Fruit fly (Drosophila melanogaster) whole organism, embryonic: Measurements from ENCODE around the gene Spt7.
A peak's percentile ranks its signal among the peaks of the same experiment; 100 is the strongest.

Source experiments
- Ada2b ChIP-seq: fragments of 200-800 bp; sonication (Bioruptor generic); IDR thresholded peaks from 2 replicates; pipeline ENCODE4 v1.3.6; 2022; ENCODE audit warnings: missing biosample characterization, missing genetic modification characterization
- Aef1 ChIP-seq: fragments of 200-800 bp; sonication (Bioruptor generic); IDR thresholded peaks from 3 replicates; pipeline ENCODE4 v1.3.6; 2022; ENCODE audit warnings: missing biosample characterization, missing genetic modification characterization
- Awh ChIP-seq: fragments of 200-800 bp; sonication (Bioruptor generic); IDR thresholded peaks from 2 replicates; pipeline ENCODE4, ENCODE4 v1.3.6; 2022; ENCODE audit warnings: missing biosample characterization, missing genetic modification characterization
- CG10321 ChIP-seq: fragments of 200-800 bp; sonication (Bioruptor generic); IDR thresholded peaks from 2 replicates; pipeline ENCODE4 v1.3.6; 2022; ENCODE audit warnings: missing biosample characterization, missing genetic modification characterization
- CG10431 ChIP-seq: fragments of 200-800 bp; sonication (Bioruptor generic); optimal IDR thresholded peaks from 3 replicates; lab custom pipeline; 2018; ENCODE audit warnings: missing biosample characterization, mild to moderate bottlenecking, missing genetic modification characterization
- CG11398 ChIP-seq: fragments of 200-800 bp; sonication (Bioruptor generic); optimal IDR thresholded peaks from 2 replicates; lab custom pipeline; 2016; ENCODE audit warnings: missing biosample characterization, missing genetic modification characterization
- CG12155 ChIP-seq: fragments of 200-800 bp; sonication (Bioruptor generic); optimal IDR thresholded peaks from 3 replicates; lab custom pipeline; 2016; ENCODE audit warnings: missing biosample characterization, missing genetic modification characterization
- CG12219 ChIP-seq: fragments of 200-800 bp; sonication (Bioruptor generic); optimal IDR thresholded peaks from 3 replicates; lab custom pipeline; 2018; ENCODE audit warnings: missing biosample characterization, mild to moderate bottlenecking, missing genetic modification characterization
- CG12744 ChIP-seq: fragments of 200-800 bp; sonication (Bioruptor generic); optimal IDR thresholded peaks from 2 replicates; lab custom pipeline; 2016; ENCODE audit warnings: missing biosample characterization, missing genetic modification characterization
- CG13894 ChIP-seq: fragments of 200-800 bp; sonication (Bioruptor generic); optimal IDR thresholded peaks from 3 replicates; lab custom pipeline; 2018; ENCODE audit warnings: missing biosample characterization, mild to moderate bottlenecking, missing genetic modification characterization, moderate library complexity
- CG15073 ChIP-seq: fragments of 200-800 bp; sonication (Bioruptor generic); optimal IDR thresholded peaks from 2 replicates; lab custom pipeline; 2016; ENCODE audit warnings: missing biosample characterization, missing genetic modification characterization
- CG17385 ChIP-seq: fragments of 200-800 bp; sonication (Bioruptor generic); optimal IDR thresholded peaks from 3 replicates; lab custom pipeline; 2018; ENCODE audit warnings: missing biosample characterization, mild to moderate bottlenecking, missing genetic modification characterization
- CG18476 ChIP-seq: fragments of 200-800 bp; sonication (Bioruptor generic); optimal IDR thresholded peaks from 2 replicates; lab custom pipeline; 2016; ENCODE audit warnings: missing biosample characterization, mild to moderate bottlenecking, missing genetic modification characterization
- CG3065 ChIP-seq: fragments of 200-800 bp; sonication (Bioruptor generic); optimal IDR thresholded peaks from 2 replicates; lab custom pipeline; 2016; ENCODE audit warnings: missing biosample characterization, missing genetic modification characterization
- CG3163 ChIP-seq: fragments of 200-800 bp; sonication (Bioruptor generic); optimal IDR thresholded peaks from 3 replicates; lab custom pipeline; 2016; ENCODE audit warnings: missing biosample characterization, missing genetic modification characterization
- CG3838 ChIP-seq: fragments of 200-800 bp; sonication (Bioruptor generic); optimal IDR thresholded peaks from 3 replicates; lab custom pipeline; 2016; ENCODE audit warnings: missing biosample characterization, missing genetic modification characterization
- CG7372 ChIP-seq: fragments of 200-800 bp; sonication (Bioruptor generic); IDR thresholded peaks from 2 replicates; pipeline ENCODE4 v1.3.6; 2022; ENCODE audit warnings: missing biosample characterization, missing genetic modification characterization
- CG7928 ChIP-seq: fragments of 200-800 bp; sonication (Bioruptor generic); optimal IDR thresholded peaks from 2 replicates; lab custom pipeline; 2017; ENCODE audit warnings: missing biosample characterization, mild to moderate bottlenecking, missing genetic modification characterization
- CG7987 ChIP-seq: fragments of 200-800 bp; sonication (Bioruptor generic); optimal IDR thresholded peaks from 2 replicates; lab custom pipeline; 2018; ENCODE audit warnings: missing biosample characterization, mild to moderate bottlenecking, missing genetic modification characterization, moderate library complexity
- CG9817 ChIP-seq: fragments of 200-800 bp; sonication (Bioruptor generic); optimal IDR thresholded peaks from 2 replicates; lab custom pipeline; 2018; ENCODE audit warnings: missing biosample characterization, mild to moderate bottlenecking, missing genetic modification characterization, moderate library complexity
- E2f2 ChIP-seq: fragments of 200-800 bp; sonication (Bioruptor generic); IDR thresholded peaks from 2 replicates; pipeline ENCODE4 v1.3.6; 2022; ENCODE audit warnings: missing biosample characterization, missing genetic modification characterization
- HHEX ChIP-seq: fragments of 200-800 bp; sonication (Bioruptor generic); optimal IDR thresholded peaks from 3 replicates; lab custom pipeline; 2017; ENCODE audit warnings: missing biosample characterization, mild to moderate bottlenecking, missing genetic modification characterization, missing genetic modification reagents
- HLH4C ChIP-seq: fragments of 200-800 bp; sonication (Bioruptor generic); IDR thresholded peaks from 3 replicates; pipeline ENCODE4 v1.3.6; 2022; ENCODE audit warnings: missing biosample characterization, missing genetic modification characterization; ENCODE audit not compliant: partially characterized antibody
- NC2β ChIP-seq: fragments of 200-800 bp; sonication (Bioruptor generic); optimal IDR thresholded peaks from 2 replicates; lab custom pipeline; 2016; ENCODE audit warnings: missing biosample characterization, missing genetic modification characterization
- Ravus ChIP-seq: fragments of 200-800 bp; sonication (Bioruptor generic); IDR thresholded peaks from 2 replicates; pipeline ENCODE4 v1.3.6; 2022; ENCODE audit warnings: missing biosample characterization, missing genetic modification characterization
- Sin3A ChIP-seq: fragments of >200 bp; optimal IDR thresholded peaks from 2 replicates; lab custom pipeline; 2018
- bowl ChIP-seq: fragments of 200-800 bp; sonication (Bioruptor generic); IDR thresholded peaks from 2 replicates; pipeline ENCODE4 v1.3.6; 2022; ENCODE audit warnings: missing biosample characterization, missing genetic modification characterization
- bsh ChIP-seq, 2 experiments: fragments of 200-800 bp; sonication (Bioruptor generic); optimal IDR thresholded peaks; 2 replicates each; lab custom pipeline; 2017 to 2018; ENCODE audit warnings: mild to moderate bottlenecking in 2 of 2, missing biosample characterization in 2 of 2, missing genetic modification characterization in 2 of 2, moderate library complexity in 1 of 2
- chm ChIP-seq: fragments of 200-800 bp; sonication (Bioruptor generic); IDR thresholded peaks from 2 replicates; pipeline ENCODE4 v1.3.6; 2022; ENCODE audit warnings: missing biosample characterization, missing genetic modification characterization
- corto ChIP-seq: fragments of 200-800 bp; sonication (Bioruptor generic); optimal IDR thresholded peaks from 2 replicates; lab custom pipeline; 2016; ENCODE audit warnings: missing biosample characterization, mild to moderate bottlenecking, missing genetic modification characterization, moderate library complexity
- dati ChIP-seq: fragments of 200-800 bp; sonication (Bioruptor generic); IDR thresholded peaks from 2 replicates; pipeline ENCODE4 v1.3.6; 2022; ENCODE audit warnings: missing biosample characterization, missing genetic modification characterization
- dpn ChIP-seq, 2 experiments: fragments of 200-800 bp; sonication (Bioruptor generic); optimal IDR thresholded peaks; 3 replicates each; lab custom pipeline; 2016; ENCODE audit warnings: missing biosample characterization in 2 of 2, missing genetic modification characterization in 2 of 2
- dysf ChIP-seq: fragments of 200-800 bp; sonication (Bioruptor generic); IDR thresholded peaks from 3 replicates; pipeline ENCODE4 v1.3.6; 2022; ENCODE audit warnings: missing biosample characterization, missing genetic modification characterization
- ftz-f1 ChIP-seq: fragments of 200-800 bp; sonication (Bioruptor generic); optimal IDR thresholded peaks from 2 replicates; lab custom pipeline; 2016; ENCODE audit warnings: missing biosample characterization, missing genetic modification characterization
- fu2 ChIP-seq: fragments of 200-800 bp; sonication (Bioruptor generic); optimal IDR thresholded peaks from 2 replicates; lab custom pipeline; 2016; ENCODE audit warnings: missing biosample characterization, missing genetic modification characterization
- insv ChIP-seq, 2 experiments: fragments of 200-800 bp; sonication (Bioruptor generic); optimal IDR thresholded peaks; 3 replicates each; lab custom pipeline; 2016 to 2018; ENCODE audit warnings: missing biosample characterization in 2 of 2, missing genetic modification characterization in 2 of 2
- jumu ChIP-seq: fragments of 200-800 bp; sonication (Bioruptor generic); optimal IDR thresholded peaks from 3 replicates; lab custom pipeline; 2016; ENCODE audit warnings: missing biosample characterization, missing genetic modification characterization
- lmd ChIP-seq: fragments of 200-800 bp; sonication (Bioruptor generic); IDR thresholded peaks from 2 replicates; pipeline ENCODE4 v1.3.6; 2022; ENCODE audit warnings: missing biosample characterization, missing genetic modification characterization
- lola ChIP-seq, 3 experiments: fragments of >200 bp in 2 of 3; fragments of 200-800 bp in 1 of 3; sonication (Bioruptor generic) in 1 of 3; optimal IDR thresholded peaks; 2 replicates each; lab custom pipeline; 2017 to 2019; ENCODE audit warnings: missing biosample characterization in 3 of 3, missing genetic modification characterization in 3 of 3, mild to moderate bottlenecking in 1 of 3, moderate library complexity in 1 of 3
- nmo ChIP-seq: fragments of 200-800 bp; sonication (Bioruptor generic); optimal IDR thresholded peaks from 2 replicates; lab custom pipeline; 2018; ENCODE audit warnings: missing biosample characterization, mild to moderate bottlenecking, missing genetic modification characterization, moderate library complexity
- odd ChIP-seq: fragments of 200-800 bp; sonication (Bioruptor generic); optimal IDR thresholded peaks from 2 replicates; lab custom pipeline; 2017; ENCODE audit warnings: missing biosample characterization, mild to moderate bottlenecking, missing genetic modification characterization
- phol ChIP-seq: fragments of 200-800 bp; sonication (Bioruptor generic); optimal IDR thresholded peaks from 3 replicates; lab custom pipeline; 2018; ENCODE audit warnings: missing biosample characterization, mild to moderate bottlenecking, missing genetic modification characterization, moderate library complexity
- pros ChIP-seq: fragments of 200-800 bp; sonication (Bioruptor generic); optimal IDR thresholded peaks from 3 replicates; lab custom pipeline; 2019; ENCODE audit warnings: missing biosample characterization, mild to moderate bottlenecking, missing genetic modification characterization, moderate library complexity
- sim ChIP-seq: fragments of 200-800 bp; sonication (Bioruptor generic); IDR thresholded peaks from 2 replicates; pipeline ENCODE4 v1.3.6; 2022; ENCODE audit warnings: missing biosample characterization, missing genetic modification characterization
- stc ChIP-seq: fragments of 200-800 bp; sonication (Bioruptor generic); IDR thresholded peaks from 2 replicates; pipeline ENCODE4 v1.3.6; 2022; ENCODE audit warnings: missing biosample characterization, missing genetic modification characterization
- tll ChIP-seq, 2 experiments: fragments of 200-800 bp in 1 of 2; fragments of >200 bp in 1 of 2; sonication (Bioruptor generic) in 1 of 2; optimal IDR thresholded peaks; 2 replicates each; lab custom pipeline; 2017 to 2019; ENCODE audit warnings: missing biosample characterization in 2 of 2, missing genetic modification characterization in 2 of 2, mild to moderate bottlenecking in 1 of 2, moderate library complexity in 1 of 2
- twi ChIP-seq: fragments of 200-800 bp; optimal IDR thresholded peaks from 2 replicates; lab custom pipeline; 2019; ENCODE audit warnings: missing biosample characterization, mild to moderate bottlenecking, missing genetic modification characterization, moderate library complexity
- usp ChIP-seq: fragments of >200 bp; optimal IDR thresholded peaks from 2 replicates; lab custom pipeline; 2017; ENCODE audit warnings: missing biosample characterization, missing genetic modification characterization
- wdn ChIP-seq: fragments of 200-800 bp; sonication (Bioruptor generic); IDR thresholded peaks from 2 replicates; pipeline ENCODE4 v1.3.6; 2022; ENCODE audit warnings: missing biosample characterization, missing genetic modification characterization

Spt7 gene

dm6 chrX:17881138-17882121, 31.2 kb downstream of the Spt7 start (continued):
- TF ChIP-seq CG10321 (GFP tag; lab: Robert Waterston, UW) (no peak), phol (peak; percentile 51), CG12744 (no peak), Sin3A (lab: Kevin White, UChicago) (no peak), CG10431 (GFP tag; lab: Kevin White, UChicago) (no peak), odd (GFP tag; lab: Kevin White, UChicago) (no peak), wdn (GFP tag; lab: Robert Waterston, UW) (no peak), corto (GFP tag; lab: Kevin White, UChicago) (no peak), dati (no peak), lola (GFP tag; optimal IDR thresholded peaks at IDR 0.05; lab: Kevin White, UChicago) (no peak), CG7987 (GFP tag; lab: Kevin White, UChicago) (no peak), CG17385 (peak; percentile 17), CG18476 (GFP tag; lab: Kevin White, UChicago) (no peak), Aef1 (GFP tag; lab: Robert Waterston, UW) (peak; percentile 63), pros (GFP tag; lab: Kevin White, UChicago) (no peak), usp (GFP tag; lab: Kevin White, UChicago) (no peak), sim (no peak), fu2 (peak; percentile 31), ftz-f1 (GFP tag; lab: Kevin White, UChicago) (peak; percentile 1), Ada2b (GFP tag; lab: Robert Waterston, UW) (peak; percentile 16; the same call in 1 of the 2 replicates), CG15073 (GFP tag; lab: Kevin White, UChicago) (no peak), CG11398 (GFP tag; lab: Kevin White, UChicago) (no peak), CG3163 (GFP tag; lab: Kevin White, UChicago) (no peak), bowl (GFP tag; lab: Robert Waterston, UW) (no peak), nmo (GFP tag; lab: Kevin White, UChicago) (peak; percentile 16), CG12219 (GFP tag; lab: Kevin White, UChicago) (peak; percentile 21), E2f2 (no peak), bsh (GFP tag; optimal IDR thresholded peaks at IDR 0.05; lab: Kevin White, UChicago) (peak in 1 of 2 experiments; percentile 10), Awh (no peak), tll (GFP tag; optimal IDR thresholded peaks at IDR 0.05; lab: Kevin White, UChicago) (no peak), chm (GFP tag; lab: Robert Waterston, UW) (0 out of 2 replicates have a peak, but pooled peaks have one; percentile 13), HHEX (peak; percentile 5), CG12155 (GFP tag; lab: Kevin White, UChicago) (peak; percentile 58), lmd (GFP tag; lab: Robert Waterston, UW) (peak; percentile 71), jumu (GFP tag; lab: Kevin White, UChicago) (peak; percentile 28), dysf (GFP tag; lab: Robert Waterston, UW) (peak; percentile 71; the same call in 2 of the 3 replicates), Ravus (GFP tag; lab: Robert Waterston, UW) (no peak), dpn (GFP tag; optimal IDR thresholded peaks at IDR 0.05; lab: Kevin White, UChicago) (peak; percentile 49 to 62), HLH4C (GFP tag; lab: Robert Waterston, UW) (no peak), twi (tag; lab: Kevin White, UChicago) (no peak), insv (GFP tag; optimal IDR thresholded peaks at IDR 0.05; lab: Kevin White, UChicago) (no peak), CG7372 (no peak), CG9817 (peak; percentile 64), CG3065 (GFP tag; lab: Kevin White, UChicago) (no peak), NC2β (GFP tag; lab: Kevin White, UChicago) (no peak), CG3838 (no peak), stc (GFP tag; lab: Robert Waterston, UW) (peak; percentile 47; the same call in 1 of the 2 replicates), CG7928 (peak; percentile 25), CG13894 (no peak)
